Fruit fly (Drosophila melanogaster): ENCODE data around the gene RunxA.

The RunxA gene

DNA sequence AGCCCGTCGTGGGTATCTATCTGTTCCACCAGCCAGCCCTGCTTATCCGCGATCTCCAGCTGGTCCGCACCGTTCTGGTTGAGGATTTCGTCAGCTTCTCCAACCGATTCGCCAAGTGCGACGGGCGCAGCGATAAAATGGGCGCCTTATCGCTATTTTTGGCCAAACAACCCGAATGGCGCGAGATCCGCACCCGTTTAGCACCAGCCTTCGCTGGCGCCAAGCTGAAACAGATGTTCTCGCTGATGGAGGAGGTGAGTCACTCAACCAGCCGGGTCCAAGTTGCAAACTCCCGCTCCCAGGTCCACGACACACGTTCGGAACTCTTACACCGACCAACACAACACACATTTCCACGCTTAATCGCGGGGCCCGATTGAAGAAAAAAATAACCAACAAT lies 35.1 kb upstream of the RunxA start (continued):
- TF ChIP-seq gfzf (GFP tag; optimal IDR thresholded peaks at IDR 0.05) (no peak), CG6765 (GFP tag; optimal IDR thresholded peaks at IDR 0.05) (no peak), tio (GFP tag; optimal IDR thresholded peaks at IDR 0.05) (no peak), Kr (GFP tag; optimal IDR thresholded peaks at IDR 0.05) (no peak), ERR (GFP tag; optimal IDR thresholded peaks at IDR 0.05) (no peak), HLH3B (GFP tag; IDR thresholded peaks at IDR 0.05) (no peak), C15 (GFP tag; IDR thresholded peaks at IDR 0.05) (no peak), CG18619 (GFP tag; optimal IDR thresholded peaks at IDR 0.05) (no peak), CG18599 (GFP tag; optimal IDR thresholded peaks at IDR 0.05) (no peak), maf-S (GFP tag; optimal IDR thresholded peaks at IDR 0.05) (no peak), Meics (GFP tag; optimal IDR thresholded peaks at IDR 0.05) (no peak), klu (GFP tag; IDR thresholded peaks at IDR 0.05) (no peak), danr (GFP tag; IDR thresholded peaks at IDR 0.05) (no peak), eyg (GFP tag; optimal IDR thresholded peaks at IDR 0.05) (no peak), Gsc (GFP tag; IDR thresholded peaks at IDR 0.05) (no peak), CG4730 (GFP tag; IDR thresholded peaks at IDR 0.05) (no peak), slbo (GFP tag; IDR thresholded peaks at IDR 0.05) (peak; percentile 27; the same call in 1 of the 2 replicates), row (GFP tag; IDR thresholded peaks at IDR 0.05) (peak; percentile 58; the same call in 2 of the 3 replicates), Taf1 (GFP tag; IDR thresholded peaks at IDR 0.05) (no peak), aop (GFP tag; IDR thresholded peaks at IDR 0.05) (no peak), Aef1 (GFP tag; IDR thresholded peaks at IDR 0.05) (no peak), Vsx1 (GFP tag; optimal IDR thresholded peaks at IDR 0.05) (no peak), Camta (GFP tag; optimal IDR thresholded peaks at IDR 0.05) (no peak), CG5245 (GFP tag; optimal IDR thresholded peaks at IDR 0.05) (no peak), pros (GFP tag; optimal IDR thresholded peaks at IDR 0.05) (no peak), Mrtf (GFP tag; IDR thresholded peaks at IDR 0.05) (no peak), hth (optimal IDR thresholded peaks at IDR 0.05) (no peak), bcd (GFP tag; optimal IDR thresholded peaks at IDR 0.05) (no peak), Optix (GFP tag; IDR thresholded peaks at IDR 0.05) (no peak), E2f1 (GFP tag; IDR thresholded peaks at IDR 0.05) (0 out of 2 replicates have a peak, but pooled peaks have one; percentile 19), inv (GFP tag; IDR thresholded peaks at IDR 0.05; ENCODE audit: partially characterized antibody) (peak; percentile 25; the same call in 1 of the 2 replicates), Ssrp (tag; optimal IDR thresholded peaks at IDR 0.05) (no peak), pzg (GFP tag; optimal IDR thresholded peaks at IDR 0.05) (no peak), fd96Cb (tag; optimal IDR thresholded peaks at IDR 0.05) (no peak), tx (GFP tag; optimal IDR thresholded peaks at IDR 0.05) (no peak), CG30403 (GFP tag; optimal IDR thresholded peaks at IDR 0.05) (no peak), sug (tag; optimal IDR thresholded peaks at IDR 0.05) (peak; percentile 41), Hr3 (GFP tag; optimal IDR thresholded peaks at IDR 0.05) (no peak), CG10565 (GFP tag; optimal IDR thresholded peaks at IDR 0.05) (no peak), usp (GFP tag; optimal IDR thresholded peaks at IDR 0.05) (no peak), sob (GFP tag; IDR thresholded peaks at IDR 0.05) (0 out of 2 replicates have a peak, but pooled peaks have one; percentile 28), CG17186 (GFP tag; optimal IDR thresholded peaks at IDR 0.05) (no peak), GATAe (GFP tag; conservative IDR thresholded peaks at IDR 0.05) (peak; percentile 58), Trl (optimal IDR thresholded peaks at IDR 0.05) (no peak), Trl (GFP tag; optimal IDR thresholded peaks at IDR 0.05) (no peak), insv (GFP tag; optimal IDR thresholded peaks at IDR 0.05) (no peak), CG17385 (GFP tag; optimal IDR thresholded peaks at IDR 0.05) (no peak), CG12769 (tag; optimal IDR thresholded peaks at IDR 0.05) (peak; percentile 25), CG33557 (GFP tag; optimal IDR thresholded peaks at IDR 0.05) (no peak), CG32532 (GFP tag; IDR thresholded peaks at IDR 0.05) (peak; percentile 33; the same call in 1 of the 2 replicates), CG12219 (GFP tag; optimal IDR thresholded peaks at IDR 0.05) (no peak), CG9932 (GFP tag; IDR thresholded peaks at IDR 0.05) (peak; percentile 57; the same call in 1 of the 2 replicates), D19B (GFP tag; optimal IDR thresholded peaks at IDR 0.05) (no peak)

Data from whole organism, embryonic.